Fruit fly (Drosophila melanogaster) whole organism, embryonic: Measurements from ENCODE around the gene CG3040.
A peak's percentile ranks its signal among the peaks of the same experiment; 100 is the strongest.

Experiments used
- CG10274 ChIP-seq: fragments of 200-800 bp; sonication (Bioruptor generic); optimal IDR thresholded peaks from 3 replicates; lab custom pipeline; 2017; ENCODE audit warnings: missing biosample characterization, mild to moderate bottlenecking, missing genetic modification characterization
- CG13775 ChIP-seq: fragments of 200-800 bp; sonication (Bioruptor generic); optimal IDR thresholded peaks from 3 replicates; lab custom pipeline; 2017; ENCODE audit warnings: missing biosample characterization, mild to moderate bottlenecking, missing genetic modification characterization
- CG16813 ChIP-seq: fragments of 200-800 bp; sonication (Bioruptor generic); IDR thresholded peaks from 3 replicates; pipeline ENCODE4 v1.3.6; 2022; ENCODE audit warnings: missing biosample characterization, missing genetic modification characterization; ENCODE audit not compliant: partially characterized antibody
- CG1792 ChIP-seq: fragments of 200-800 bp; sonication (Bioruptor generic); optimal IDR thresholded peaks from 2 replicates; lab custom pipeline; 2016; ENCODE audit warnings: missing biosample characterization, missing genetic modification characterization
- CG2678 ChIP-seq: fragments of 200-800 bp; sonication (Bioruptor generic); optimal IDR thresholded peaks from 3 replicates; lab custom pipeline; 2019; ENCODE audit warnings: missing biosample characterization, mild to moderate bottlenecking, missing genetic modification characterization, moderate library complexity
- CG2875 ChIP-seq: fragments of 200-800 bp; sonication (Bioruptor generic); optimal IDR thresholded peaks from 2 replicates; lab custom pipeline; 2017; ENCODE audit warnings: missing biosample characterization, mild to moderate bottlenecking, missing genetic modification characterization, missing genetic modification reagents
- CG32767 ChIP-seq: fragments of 200-800 bp; sonication (Bioruptor generic); IDR thresholded peaks from 2 replicates; pipeline ENCODE4 v1.3.6; 2022; ENCODE audit warnings: missing biosample characterization, missing genetic modification characterization
- CG34224 ChIP-seq: fragments of 200-800 bp; sonication (Bioruptor generic); IDR thresholded peaks from 3 replicates; pipeline ENCODE4 v1.3.6; 2022; ENCODE audit warnings: missing biosample characterization, missing genetic modification characterization; ENCODE audit not compliant: partially characterized antibody
- CG42726 ChIP-seq: fragments of 200-800 bp; sonication (Bioruptor generic); IDR thresholded peaks from 2 replicates; pipeline ENCODE4 v1.3.6; 2022; ENCODE audit warnings: missing biosample characterization, missing genetic modification characterization; ENCODE audit not compliant: partially characterized antibody
- CG4404 ChIP-seq: fragments of 200-800 bp; sonication (Bioruptor generic); IDR thresholded peaks from 2 replicates; pipeline ENCODE4 v1.3.6; 2022; ENCODE audit warnings: missing biosample characterization, missing genetic modification characterization
- CG4854 ChIP-seq: fragments of 200-800 bp; sonication (Bioruptor generic); optimal IDR thresholded peaks from 2 replicates; lab custom pipeline; 2016; ENCODE audit warnings: missing biosample characterization, missing genetic modification characterization, inconsistent platforms
- CG7556 ChIP-seq: fragments of 200-800 bp; sonication (Bioruptor generic); optimal IDR thresholded peaks from 2 replicates; lab custom pipeline; 2017; ENCODE audit warnings: missing biosample characterization, mild to moderate bottlenecking, missing genetic modification characterization
- CG7987 ChIP-seq: fragments of 200-800 bp; sonication (Bioruptor generic); optimal IDR thresholded peaks from 2 replicates; lab custom pipeline; 2018; ENCODE audit warnings: missing biosample characterization, mild to moderate bottlenecking, missing genetic modification characterization, moderate library complexity
- CG8281 ChIP-seq: fragments of 200-800 bp; sonication (Bioruptor generic); optimal IDR thresholded peaks from 2 replicates; lab custom pipeline; 2018; ENCODE audit warnings: missing biosample characterization, mild to moderate bottlenecking, missing genetic modification characterization, moderate library complexity
- CG9797 ChIP-seq: fragments of 200-800 bp; sonication (Bioruptor generic); optimal IDR thresholded peaks from 3 replicates; lab custom pipeline; 2018; ENCODE audit warnings: missing biosample characterization, mild to moderate bottlenecking, missing genetic modification characterization
- Chrac-16 ChIP-seq: fragments of 200-800 bp; sonication (Bioruptor generic); optimal IDR thresholded peaks from 3 replicates; lab custom pipeline; 2016; ENCODE audit warnings: missing biosample characterization, missing genetic modification characterization
- Dp ChIP-seq: fragments of 200-800 bp; sonication (Bioruptor generic); optimal IDR thresholded peaks from 2 replicates; lab custom pipeline; 2018; ENCODE audit warnings: missing biosample characterization, mild to moderate bottlenecking, missing genetic modification characterization, moderate library complexity
- Gsc ChIP-seq: fragments of 200-800 bp; sonication (Bioruptor generic); IDR thresholded peaks from 2 replicates; pipeline ENCODE4 v1.3.6; 2022; ENCODE audit warnings: missing biosample characterization, missing genetic modification characterization
- Hey ChIP-seq: fragments of 200-800 bp; sonication (Bioruptor generic); optimal IDR thresholded peaks from 3 replicates; lab custom pipeline; 2018; ENCODE audit warnings: missing biosample characterization, mild to moderate bottlenecking, missing genetic modification characterization
- Lhr ChIP-seq: fragments of 200-800 bp; sonication (Bioruptor generic); optimal IDR thresholded peaks from 3 replicates; lab custom pipeline; 2017; ENCODE audit warnings: mild to moderate bottlenecking, missing biosample characterization, missing genetic modification reagents, missing genetic modification characterization
- Lpt ChIP-seq: fragments of >200 bp; optimal IDR thresholded peaks from 2 replicates; lab custom pipeline; 2018; ENCODE audit warnings: missing biosample characterization, missing genetic modification characterization
- Mrtf ChIP-seq: fragments of 200-800 bp; sonication (Bioruptor generic); IDR thresholded peaks from 3 replicates; pipeline ENCODE4 v1.3.6; 2022; ENCODE audit warnings: missing biosample characterization, missing genetic modification characterization
- NK7.1 ChIP-seq: fragments of 200-800 bp; sonication (Bioruptor generic); optimal IDR thresholded peaks from 3 replicates; lab custom pipeline; 2016; ENCODE audit warnings: missing biosample characterization, missing genetic modification characterization
- Rfx ChIP-seq: fragments of 200-800 bp; sonication (Bioruptor generic); IDR thresholded peaks from 2 replicates; pipeline ENCODE4 v1.3.6; 2022; ENCODE audit warnings: missing biosample characterization, missing genetic modification characterization
- ara ChIP-seq: fragments of 200-800 bp; sonication (Bioruptor generic); IDR thresholded peaks from 2 replicates; pipeline ENCODE4 v1.3.6; 2022; ENCODE audit warnings: missing biosample characterization, missing genetic modification characterization
- bab2 ChIP-seq: fragments of 200-800 bp; sonication (Bioruptor generic); optimal IDR thresholded peaks from 2 replicates; lab custom pipeline; 2016; ENCODE audit warnings: missing biosample characterization, missing genetic modification characterization
- chinmo ChIP-seq: fragments of 200-800 bp; sonication (Bioruptor generic); IDR thresholded peaks from 4 replicates; pipeline ENCODE4 v1.3.6; 2022; ENCODE audit warnings: missing biosample characterization, missing genetic modification characterization; ENCODE audit not compliant: partially characterized antibody
- crol ChIP-seq: fragments of 200-800 bp; sonication (Bioruptor generic); IDR thresholded peaks from 2 replicates; pipeline ENCODE4 v1.3.6; 2022; ENCODE audit warnings: missing biosample characterization, missing genetic modification characterization
- cwo ChIP-seq: fragments of 200-800 bp; sonication (Bioruptor generic); optimal IDR thresholded peaks from 3 replicates; lab custom pipeline; 2017; ENCODE audit warnings: missing biosample characterization, missing genetic modification characterization, mild to moderate bottlenecking, moderate library complexity, missing genetic modification reagents
- da ChIP-seq: fragments of 200-800 bp; sonication (Bioruptor generic); optimal IDR thresholded peaks from 2 replicates; lab custom pipeline; 2016; ENCODE audit warnings: missing biosample characterization, missing genetic modification characterization
- dm ChIP-seq: fragments of 200-800 bp; sonication (Bioruptor generic); optimal IDR thresholded peaks from 3 replicates; lab custom pipeline; 2016; ENCODE audit warnings: missing biosample characterization, missing genetic modification characterization
- gem ChIP-seq: fragments of 200-800 bp; sonication (Bioruptor generic); optimal IDR thresholded peaks from 2 replicates; lab custom pipeline; 2019; ENCODE audit warnings: missing biosample characterization, mild to moderate bottlenecking, missing genetic modification characterization, moderate library complexity
- gsb-n ChIP-seq: fragments of 200-800 bp; sonication (Bioruptor generic); optimal IDR thresholded peaks from 3 replicates; lab custom pipeline; 2018; ENCODE audit warnings: missing biosample characterization, mild to moderate bottlenecking, missing genetic modification characterization
- ham ChIP-seq: fragments of 200-800 bp; sonication (Bioruptor generic); IDR thresholded peaks from 2 replicates; pipeline ENCODE4 v1.3.6; 2022; ENCODE audit warnings: missing biosample characterization, missing genetic modification characterization
- hkb ChIP-seq, 2 experiments: fragments of 200-800 bp in 1 of 2; fragments of >200 bp in 1 of 2; sonication (Bioruptor generic) in 1 of 2; IDR thresholded peaks in 1 of 2; optimal IDR thresholded peaks in 1 of 2; 2 replicates each; pipeline versions ENCODE4 v1.3.6 to Lab custom; 2017 to 2022; ENCODE audit warnings: missing biosample characterization in 1 of 2, missing genetic modification characterization in 1 of 2
- jing ChIP-seq: fragments of 200-800 bp; sonication (Bioruptor generic); optimal IDR thresholded peaks from 2 replicates; lab custom pipeline; 2018; ENCODE audit warnings: missing biosample characterization, mild to moderate bottlenecking, missing genetic modification characterization
- mirr ChIP-seq: fragments of 200-800 bp; sonication (Bioruptor generic); optimal IDR thresholded peaks from 3 replicates; lab custom pipeline; 2018; ENCODE audit warnings: missing biosample characterization, mild to moderate bottlenecking, missing genetic modification characterization
- peb ChIP-seq: fragments of 200-800 bp; sonication (Bioruptor generic); IDR thresholded peaks from 2 replicates; pipeline ENCODE4 v1.3.6; 2022; ENCODE audit warnings: missing biosample characterization, missing genetic modification characterization
- prd ChIP-seq, 3 experiments: fragments of >200 bp in 2 of 3; fragments of 200-800 bp in 1 of 3; sonication (Bioruptor generic) in 1 of 3; optimal IDR thresholded peaks in 2 of 3; IDR thresholded peaks in 1 of 3; 2 replicates in 2 of 3; 3 replicates in 1 of 3; pipeline versions ENCODE4 v1.3.6 to Lab custom; 2017 to 2022; ENCODE audit warnings: missing biosample characterization in 1 of 3, missing genetic modification characterization in 1 of 3
- pum ChIP-seq: fragments of 200-800 bp; sonication (Bioruptor generic); optimal IDR thresholded peaks from 2 replicates; lab custom pipeline; 2016; ENCODE audit warnings: missing biosample characterization, missing genetic modification characterization
- repo ChIP-seq: fragments of 200-800 bp; sonication (Bioruptor generic); optimal IDR thresholded peaks from 2 replicates; lab custom pipeline; 2016; ENCODE audit warnings: missing biosample characterization, missing genetic modification characterization
- run ChIP-seq: fragments of 200-800 bp; sonication (Bioruptor generic); optimal IDR thresholded peaks from 3 replicates; lab custom pipeline; 2018; ENCODE audit warnings: missing biosample characterization, mild to moderate bottlenecking, missing genetic modification characterization
- sna ChIP-seq: fragments of 200-800 bp; sonication (Bioruptor generic); IDR thresholded peaks from 2 replicates; pipeline ENCODE4 v1.3.6; 2022; ENCODE audit warnings: missing biosample characterization, missing genetic modification characterization; ENCODE audit not compliant: partially characterized antibody
- sug ChIP-seq: fragments of 200-800 bp; optimal IDR thresholded peaks from 2 replicates; lab custom pipeline; 2019; ENCODE audit warnings: missing biosample characterization, mild to moderate bottlenecking, missing genetic modification characterization, moderate library complexity
- trem ChIP-seq: fragments of 200-800 bp; optimal IDR thresholded peaks from 3 replicates; lab custom pipeline; 2019; ENCODE audit warnings: missing biosample characterization, mild to moderate bottlenecking, missing genetic modification characterization, moderate library complexity
- twi ChIP-seq: fragments of 200-800 bp; optimal IDR thresholded peaks from 2 replicates; lab custom pipeline; 2019; ENCODE audit warnings: missing biosample characterization, mild to moderate bottlenecking, missing genetic modification characterization, moderate library complexity
- tx ChIP-seq: fragments of 200-800 bp; sonication (Bioruptor generic); optimal IDR thresholded peaks from 2 replicates; lab custom pipeline; 2016; ENCODE audit warnings: missing biosample characterization, missing genetic modification characterization
- wdn ChIP-seq: fragments of 200-800 bp; sonication (Bioruptor generic); IDR thresholded peaks from 2 replicates; pipeline ENCODE4 v1.3.6; 2022; ENCODE audit warnings: missing biosample characterization, missing genetic modification characterization
- wor ChIP-seq: fragments of 200-800 bp; sonication (Bioruptor generic); IDR thresholded peaks from 2 replicates; pipeline ENCODE4 v1.3.6; 2022; ENCODE audit warnings: missing biosample characterization, missing genetic modification characterization

CG3040 gene

DNA sequence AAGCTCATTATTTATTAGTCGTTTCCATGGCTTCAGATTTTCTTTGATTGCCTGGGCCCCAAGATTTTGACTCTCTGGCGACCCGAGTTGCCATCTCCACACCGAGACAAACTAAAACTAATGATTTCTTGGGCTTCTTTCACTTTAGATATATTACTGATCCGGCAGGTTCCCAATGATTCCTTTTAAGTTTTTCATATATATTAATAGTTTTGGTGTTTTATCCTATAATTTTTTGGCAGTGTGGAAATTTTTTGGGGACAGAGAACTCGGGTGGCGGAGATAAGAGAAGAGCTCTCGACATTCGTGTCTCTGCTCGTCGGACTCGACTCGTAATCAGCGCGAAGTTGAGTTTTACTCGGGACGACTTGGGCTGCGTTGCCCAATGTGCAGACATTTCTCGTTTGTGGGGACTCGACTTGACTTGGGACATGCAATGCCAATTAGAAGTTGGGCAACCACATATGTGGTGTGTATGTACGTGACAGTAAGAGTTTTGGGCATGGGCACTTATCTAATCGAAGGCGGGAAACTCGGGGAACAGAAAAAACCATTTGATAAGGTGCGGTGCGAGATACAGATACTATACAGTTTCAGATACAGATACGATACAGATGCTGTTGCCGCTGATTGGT lies 28.1 kb upstream of the CG3040 start (continued):
- TF ChIP-seq CG2678 (tag; lab: Kevin White, UChicago) = peak; percentile 46
- TF ChIP-seq da = no peak
- TF ChIP-seq bab2 (GFP tag; lab: Kevin White, UChicago) = peak; percentile 41
- no peak for TF ChIP-seq wdn (GFP tag; lab: Robert Waterston, UW)
- TF ChIP-seq Gsc (GFP tag; lab: Robert Waterston, UW) = no peak
- peak; percentile 40 for TF ChIP-seq cwo (GFP tag; lab: Kevin White, UChicago)
- TF ChIP-seq Lpt = no peak
- no peak for TF ChIP-seq prd (optimal IDR thresholded peaks at IDR 0.05; lab: Kevin White, UChicago)
- peak; percentile 56 for TF ChIP-seq prd (GFP tag; IDR thresholded peaks at IDR 0.05; lab: Robert Waterston, UW)
- no peak for TF ChIP-seq CG4854
- peak; percentile 67; the same call in 1 of the 3 replicates for TF ChIP-seq Mrtf (GFP tag; lab: Robert Waterston, UW)
- TF ChIP-seq jing (GFP tag; lab: Kevin White, UChicago) = no peak
- peak; percentile 23 for TF ChIP-seq CG1792 (GFP tag; lab: Kevin White, UChicago)
- peak; percentile 62 for TF ChIP-seq CG7556
- TF ChIP-seq ham (GFP tag; lab: Robert Waterston, UW) = no peak
- TF ChIP-seq twi (tag; lab: Kevin White, UChicago) = peak; percentile 35
- TF ChIP-seq CG8281 (tag; lab: Kevin White, UChicago) = no peak
- peak; percentile 7 for TF ChIP-seq mirr
- TF ChIP-seq dm (GFP tag; lab: Kevin White, UChicago) = no peak
- peak; percentile 49; the same call in 1 of the 2 replicates for TF ChIP-seq CG32767 (GFP tag; lab: Robert Waterston, UW)
- TF ChIP-seq CG13775 (GFP tag; lab: Kevin White, UChicago) = peak; percentile 50
- no peak for TF ChIP-seq CG9797 (GFP tag; lab: Kevin White, UChicago)
- TF ChIP-seq Rfx (GFP tag; lab: Robert Waterston, UW) = peak; percentile 81
- TF ChIP-seq hkb (optimal IDR thresholded peaks at IDR 0.05; lab: Kevin White, UChicago) = no peak
- TF ChIP-seq hkb (GFP tag; IDR thresholded peaks at IDR 0.05; lab: Robert Waterston, UW) = peak; percentile 38; the same call in 1 of the 2 replicates
- TF ChIP-seq CG7987 (GFP tag; lab: Kevin White, UChicago) = no peak
- TF ChIP-seq peb (GFP tag; lab: Robert Waterston, UW) = no peak
- TF ChIP-seq gsb-n (tag; lab: Kevin White, UChicago) = peak; percentile 31
- no peak for TF ChIP-seq CG34224 (GFP tag; lab: Robert Waterston, UW)
- peak; percentile 42 for TF ChIP-seq trem
- no peak for TF ChIP-seq sna
- no peak for TF ChIP-seq repo (GFP tag; lab: Kevin White, UChicago)
- peak; percentile 23; the same call in 1 of the 2 replicates for TF ChIP-seq CG4404
- TF ChIP-seq chinmo = peak; percentile 64; the same call in 1 of the 4 replicates
- peak; percentile 68 for TF ChIP-seq gem (tag; lab: Kevin White, UChicago)
- TF ChIP-seq CG42726 = no peak
- TF ChIP-seq NK7.1 (GFP tag; lab: Kevin White, UChicago) = no peak
- TF ChIP-seq Hey (tag; lab: Kevin White, UChicago) = no peak
- TF ChIP-seq CG10274 = no peak
- no peak for TF ChIP-seq Lhr
- TF ChIP-seq tx (GFP tag; lab: Kevin White, UChicago) = no peak
- TF ChIP-seq pum (GFP tag; lab: Kevin White, UChicago) = no peak
- TF ChIP-seq crol = no peak
- TF ChIP-seq CG2875 (GFP tag; lab: Kevin White, UChicago) = no peak
- no peak for TF ChIP-seq CG16813 (GFP tag; lab: Robert Waterston, UW)
- TF ChIP-seq Dp (GFP tag; lab: Kevin White, UChicago) = no peak
- TF ChIP-seq Chrac-16 (GFP tag; lab: Kevin White, UChicago) = peak; percentile 31
- TF ChIP-seq sug (tag; lab: Kevin White, UChicago) = no peak
- TF ChIP-seq run (tag; lab: Kevin White, UChicago) = no peak
- TF ChIP-seq wor (GFP tag; lab: Robert Waterston, UW) = no peak
- TF ChIP-seq ara (GFP tag; lab: Robert Waterston, UW) = peak; percentile 61
